Worm (Caenorhabditis elegans): ENCODE measurements around the gene Y59H11AR.10.
A peak's percentile ranks its signal among the peaks of the same experiment; 100 is the strongest.

Y59H11AR.10 gene

ce11 chrIV:8617047-8617446 lies 14.1 kb downstream of the Y59H11AR.10 start, which contains the start of the genes F42A9.7 and F42A9.3:
F42A9.7 (minus strand) TSS chrIV:8617147.
F42A9.3 (plus strand) TSS chrIV:8617260.
- TF ChIP-seq snu-23 (GFP tag; optimal IDR thresholded peaks at IDR 0.05) (no peak), mep-1 (tag; optimal IDR thresholded peaks at IDR 0.05) (no peak), nhr-84 (tag; optimal IDR thresholded peaks at IDR 0.05) (no peak), unc-30 (tag; optimal IDR thresholded peaks at IDR 0.05) (no peak), alr-1 (tag; optimal IDR thresholded peaks at IDR 0.05; ENCODE audit: borderline replicate concordance) (no peak), elt-2 (tag; optimal IDR thresholded peaks at IDR 0.05) (no peak), ceh-63 (GFP tag; optimal IDR thresholded peaks at IDR 0.05) (no peak)

ce11 chrIV:8618698-8619097 lies 15.7 kb downstream of the Y59H11AR.10 start, which contains the start of gene F42A9.8:
F42A9.8 (minus strand) TSS chrIV:8618785.
- TF ChIP-seq nhr-20 (tag; optimal IDR thresholded peaks at IDR 0.05) (peak; percentile 6), lsy-2 (tag; optimal IDR thresholded peaks at IDR 0.05) (peak; percentile 18 to 49), lin-35 (GFP tag; optimal IDR thresholded peaks at IDR 0.05) (peak in 1 of 2 experiments; percentile 42), mep-1 (tag; optimal IDR thresholded peaks at IDR 0.05) (peak; percentile 21), nhr-71 (tag; optimal IDR thresholded peaks at IDR 0.05) (peak; percentile 31), snu-23 (GFP tag; optimal IDR thresholded peaks at IDR 0.05) (peak; percentile 35), ceh-82 (tag; optimal IDR thresholded peaks at IDR 0.05) (peak in 1 of 3 experiments; percentile 11), nhr-47 (tag; optimal IDR thresholded peaks at IDR 0.05) (no peak), lin-14 (GFP tag; optimal IDR thresholded peaks at IDR 0.05) (peak; percentile 42), dpl-1 (GFP tag; optimal IDR thresholded peaks at IDR 0.05) (peak in 1 of 3 experiments; percentile 30), unc-130 (tag; optimal IDR thresholded peaks at IDR 0.05) (no peak), efl-1 (optimal IDR thresholded peaks at IDR 0.05) (peak; percentile 25 to 26), efl-1 (GFP tag; optimal IDR thresholded peaks at IDR 0.05 in 1 of 2) (peak; percentile 39 to 85), blmp-1 (tag; optimal IDR thresholded peaks at IDR 0.05) (peak; percentile 6), nhr-90 (tag; optimal IDR thresholded peaks at IDR 0.05; ENCODE audit: poor library complexity) (no peak)

ce11 chrIV:8620102-8620733 lies 17.2 kb downstream of the Y59H11AR.10 start, which contains the start of gene lin-49:
lin-49 (plus strand) TSS chrIV:8620683.
- TF ChIP-seq grh-1 (GFP tag; IDR thresholded peaks at IDR 0.05), result no peak
- no peak for TF ChIP-seq ces-1 (GFP tag; optimal IDR thresholded peaks at IDR 0.05)
- TF ChIP-seq lin-13 (GFP tag; optimal IDR thresholded peaks at IDR 0.05), result peak; percentile 43
- no peak for TF ChIP-seq unc-62 (GFP tag; optimal IDR thresholded peaks at IDR 0.05)
- peak; percentile 1 for TF ChIP-seq irx-1 (tag; optimal IDR thresholded peaks at IDR 0.05)
- no peak for TF ChIP-seq sox-4 (tag; optimal IDR thresholded peaks at IDR 0.05)
- no peak for TF ChIP-seq fkh-10 (GFP tag; optimal IDR thresholded peaks at IDR 0.05)
- peak; percentile 90 for TF ChIP-seq mep-1 (tag; optimal IDR thresholded peaks at IDR 0.05)
- no peak for TF ChIP-seq C34B4.2 (tag; optimal IDR thresholded peaks at IDR 0.05)
- no peak for TF ChIP-seq zip-4 (GFP tag; optimal IDR thresholded peaks at IDR 0.05)
- TF ChIP-seq ceh-82 (tag; optimal IDR thresholded peaks at IDR 0.05), result peak in 2 of 3 experiments; percentile 31 to 63
- TF ChIP-seq C16A3.4 (tag; optimal IDR thresholded peaks at IDR 0.05), result peak; percentile 60
- no peak for TF ChIP-seq lin-39 (tag; optimal IDR thresholded peaks at IDR 0.05)
- TF ChIP-seq efl-1 (optimal IDR thresholded peaks at IDR 0.05), result peak; percentile 66 to 74
- TF ChIP-seq efl-1 (GFP tag; optimal IDR thresholded peaks at IDR 0.05 in 1 of 2), result peak; percentile 53 to 90
- TF ChIP-seq elt-3 (tag; optimal IDR thresholded peaks at IDR 0.05), result peak in 2 of 6 experiments; percentile 25 to 35
- TF ChIP-seq aly-2 (tag; optimal IDR thresholded peaks at IDR 0.05), result peak; percentile 28
- TF ChIP-seq nhr-71 (tag; optimal IDR thresholded peaks at IDR 0.05), result peak; percentile 76
- TF ChIP-seq pqm-1 (tag; optimal IDR thresholded peaks at IDR 0.05), result no peak
- TF ChIP-seq lin-14 (GFP tag; optimal IDR thresholded peaks at IDR 0.05), result peak; percentile 95
- TF ChIP-seq blmp-1 (tag; optimal IDR thresholded peaks at IDR 0.05), result peak; percentile 86
- peak; percentile 61 for TF ChIP-seq nhr-20 (tag; optimal IDR thresholded peaks at IDR 0.05)
- TF ChIP-seq unc-30 (tag; optimal IDR thresholded peaks at IDR 0.05), result no peak
- peak; percentile 57 for TF ChIP-seq fos-1 (tag; optimal IDR thresholded peaks at IDR 0.05)
- TF ChIP-seq ceh-63 (GFP tag; optimal IDR thresholded peaks at IDR 0.05), result no peak
- peak; percentile 9 for TF ChIP-seq jun-1 (tag; optimal IDR thresholded peaks at IDR 0.05)
- TF ChIP-seq dpl-1 (GFP tag; optimal IDR thresholded peaks at IDR 0.05), result peak; percentile 31 to 48 (median 44)
- peak; percentile 42 for TF ChIP-seq tbx-2 (tag; optimal IDR thresholded peaks at IDR 0.05)
- TF ChIP-seq snu-23 (GFP tag; optimal IDR thresholded peaks at IDR 0.05), result peak; percentile 80
- peak; percentile 42 for TF ChIP-seq ztf-4 (tag; optimal IDR thresholded peaks at IDR 0.05)
- peak; percentile 65 for TF ChIP-seq rnt-1 (tag; optimal IDR thresholded peaks at IDR 0.05)
- TF ChIP-seq Y116A8C.19 (tag; optimal IDR thresholded peaks at IDR 0.05; ENCODE audit: borderline replicate concordance), result no peak
- peak; percentile 49 for TF ChIP-seq lir-3 (tag; optimal IDR thresholded peaks at IDR 0.05; ENCODE audit: poor library complexity)
- peak; percentile 58 for TF ChIP-seq swsn-7 (tag; optimal IDR thresholded peaks at IDR 0.05)
- no peak for TF ChIP-seq nhr-237 (tag; optimal IDR thresholded peaks at IDR 0.05)
- TF ChIP-seq ceh-90 (tag; optimal IDR thresholded peaks at IDR 0.05), result no peak
- TF ChIP-seq ets-5 (GFP tag; IDR thresholded peaks at IDR 0.05), result no peak

All from whole organism, L1 larva.